Fruit fly (Drosophila melanogaster) whole organism, embryonic: ENCODE results near the gene mRpL32.

Experiments
- Atf3 ChIP-seq: fragments of 200-800 bp; sonication (Bioruptor generic); optimal IDR thresholded peaks from 3 replicates; lab custom pipeline; 2016; ENCODE audit warnings: missing biosample characterization, missing genetic modification characterization
- CG10274 ChIP-seq: fragments of 200-800 bp; sonication (Bioruptor generic); optimal IDR thresholded peaks from 3 replicates; lab custom pipeline; 2017; ENCODE audit warnings: missing biosample characterization, mild to moderate bottlenecking, missing genetic modification characterization
- CG10462 ChIP-seq: fragments of 200-800 bp; sonication (Bioruptor generic); optimal IDR thresholded peaks from 2 replicates; lab custom pipeline; 2016; ENCODE audit warnings: missing biosample characterization, missing genetic modification characterization
- CG10565 ChIP-seq: fragments of 200-800 bp; sonication (Bioruptor generic); optimal IDR thresholded peaks from 3 replicates; lab custom pipeline; 2016; ENCODE audit warnings: missing biosample characterization, mild to moderate bottlenecking, missing genetic modification characterization
- CG11247 ChIP-seq: fragments of 200-800 bp; sonication (Bioruptor generic); IDR thresholded peaks from 2 replicates; pipeline ENCODE4 v1.3.6; 2022; ENCODE audit warnings: missing biosample characterization, missing genetic modification characterization
- CG11695 ChIP-seq: fragments of 200-800 bp; sonication (Bioruptor generic); IDR thresholded peaks from 3 replicates; pipeline ENCODE4 v1.3.6; 2022; ENCODE audit warnings: missing biosample characterization, missing genetic modification characterization
- CG12104 ChIP-seq: fragments of 200-800 bp; sonication (Bioruptor generic); optimal IDR thresholded peaks from 3 replicates; lab custom pipeline; 2016; ENCODE audit warnings: missing biosample characterization, missing genetic modification characterization
- CG12236 ChIP-seq: fragments of 200-800 bp; sonication (Bioruptor generic); optimal IDR thresholded peaks from 2 replicates; lab custom pipeline; 2016; ENCODE audit warnings: missing biosample characterization, missing genetic modification characterization
- CG12391 ChIP-seq: fragments of 200-800 bp; sonication (Bioruptor generic); optimal IDR thresholded peaks from 3 replicates; lab custom pipeline; 2018; ENCODE audit warnings: missing biosample characterization, mild to moderate bottlenecking, missing genetic modification characterization, moderate library complexity
- CG13123 ChIP-seq: fragments of 200-800 bp; sonication (Bioruptor generic); optimal IDR thresholded peaks from 2 replicates; lab custom pipeline; 2016; ENCODE audit warnings: missing biosample characterization, missing genetic modification characterization
- CG14860 ChIP-seq: fragments of 200-800 bp; sonication (Bioruptor generic); IDR thresholded peaks from 3 replicates; pipeline ENCODE4 v1.3.6; 2022; ENCODE audit warnings: missing biosample characterization, missing genetic modification characterization; ENCODE audit not compliant: partially characterized antibody
- CG15601 ChIP-seq: fragments of 200-800 bp; sonication (Bioruptor generic); optimal IDR thresholded peaks from 3 replicates; lab custom pipeline; 2019; ENCODE audit warnings: missing biosample characterization, mild to moderate bottlenecking, missing genetic modification characterization, moderate library complexity
- CG16813 ChIP-seq: fragments of 200-800 bp; sonication (Bioruptor generic); IDR thresholded peaks from 3 replicates; pipeline ENCODE4 v1.3.6; 2022; ENCODE audit warnings: missing biosample characterization, missing genetic modification characterization; ENCODE audit not compliant: partially characterized antibody
- CG18011 ChIP-seq: fragments of 200-800 bp; sonication (Bioruptor generic); optimal IDR thresholded peaks from 2 replicates; lab custom pipeline; 2017; ENCODE audit warnings: missing biosample characterization, missing genetic modification characterization, mild to moderate bottlenecking, moderate library complexity, missing genotype
- CG18764 ChIP-seq: fragments of 200-800 bp; sonication (Bioruptor generic); optimal IDR thresholded peaks from 3 replicates; lab custom pipeline; 2016; ENCODE audit warnings: missing biosample characterization, missing genetic modification characterization
- CG2875 ChIP-seq: fragments of 200-800 bp; sonication (Bioruptor generic); optimal IDR thresholded peaks from 2 replicates; lab custom pipeline; 2017; ENCODE audit warnings: missing biosample characterization, mild to moderate bottlenecking, missing genetic modification characterization, missing genetic modification reagents
- CG3065 ChIP-seq: fragments of 200-800 bp; sonication (Bioruptor generic); optimal IDR thresholded peaks from 2 replicates; lab custom pipeline; 2016; ENCODE audit warnings: missing biosample characterization, missing genetic modification characterization
- CG32772 ChIP-seq: fragments of 200-800 bp; sonication (Bioruptor generic); IDR thresholded peaks from 2 replicates; pipeline ENCODE4 v1.3.6; 2022; ENCODE audit warnings: missing biosample characterization, missing genetic modification characterization
- CG34422 ChIP-seq: fragments of 200-800 bp; sonication (Bioruptor generic); IDR thresholded peaks from 3 replicates; pipeline ENCODE4 v1.3.6; 2022; ENCODE audit warnings: missing biosample characterization, missing genetic modification characterization
- CG3726 ChIP-seq: fragments of 200-800 bp; sonication (Bioruptor generic); IDR thresholded peaks from 3 replicates; pipeline ENCODE4, ENCODE4 v1.3.6; 2022; ENCODE audit warnings: missing biosample characterization, missing genetic modification characterization
- CG7786 ChIP-seq: fragments of 200-800 bp; sonication (Bioruptor generic); optimal IDR thresholded peaks from 2 replicates; lab custom pipeline; 2016; ENCODE audit warnings: missing biosample characterization, missing genetic modification characterization
- CG7963 ChIP-seq: fragments of 200-800 bp; sonication (Bioruptor generic); IDR thresholded peaks from 3 replicates; pipeline ENCODE4 v1.3.6; 2022; ENCODE audit warnings: missing biosample characterization, missing genetic modification characterization; ENCODE audit not compliant: partially characterized antibody
- CG9437 ChIP-seq: fragments of 200-800 bp; sonication (Bioruptor generic); optimal IDR thresholded peaks from 2 replicates; lab custom pipeline; 2018; ENCODE audit warnings: missing biosample characterization, mild to moderate bottlenecking, missing genetic modification characterization
- CG9817 ChIP-seq: fragments of 200-800 bp; sonication (Bioruptor generic); optimal IDR thresholded peaks from 2 replicates; lab custom pipeline; 2018; ENCODE audit warnings: missing biosample characterization, mild to moderate bottlenecking, missing genetic modification characterization, moderate library complexity
- CG9876 ChIP-seq: fragments of 200-800 bp; sonication (Bioruptor generic); optimal IDR thresholded peaks from 2 replicates; lab custom pipeline; 2016; ENCODE audit warnings: missing biosample characterization, missing genetic modification characterization
- CTCF ChIP-seq: fragments of 200-800 bp; sonication (Bioruptor generic); optimal IDR thresholded peaks from 2 replicates; lab custom pipeline; 2017; ENCODE audit warnings: missing biosample characterization, mild to moderate bottlenecking, missing genetic modification characterization, moderate library complexity
- Camta ChIP-seq: fragments of 200-800 bp; sonication (Bioruptor generic); optimal IDR thresholded peaks from 2 replicates; lab custom pipeline; 2016; ENCODE audit warnings: missing biosample characterization, missing genetic modification characterization
- Doc2 ChIP-seq: fragments of 200-800 bp; sonication (Bioruptor generic); IDR thresholded peaks from 2 replicates; pipeline ENCODE4 v1.3.6; 2022; ENCODE audit warnings: missing biosample characterization, missing genetic modification characterization
- Drgx ChIP-seq: fragments of 200-800 bp; sonication (Bioruptor generic); IDR thresholded peaks from 2 replicates; pipeline ENCODE4 v1.3.6; 2022; ENCODE audit warnings: missing biosample characterization, missing genetic modification characterization
- Gsc ChIP-seq: fragments of 200-800 bp; sonication (Bioruptor generic); IDR thresholded peaks from 2 replicates; pipeline ENCODE4 v1.3.6; 2022; ENCODE audit warnings: missing biosample characterization, missing genetic modification characterization
- Hr51 ChIP-seq, 2 experiments: fragments of 200-800 bp; sonication (Bioruptor generic); optimal IDR thresholded peaks; 2 replicates in 1 of 2; 3 replicates in 1 of 2; lab custom pipeline; 2016 to 2018; ENCODE audit warnings: missing biosample characterization in 2 of 2, missing genetic modification characterization in 2 of 2, mild to moderate bottlenecking in 1 of 2, moderate library complexity in 1 of 2
- Lim3 ChIP-seq: fragments of 200-800 bp; sonication (Bioruptor generic); IDR thresholded peaks from 2 replicates; pipeline ENCODE4 v1.3.6; 2022; ENCODE audit warnings: missing biosample characterization, missing genetic modification characterization
- Mrtf ChIP-seq: fragments of 200-800 bp; sonication (Bioruptor generic); IDR thresholded peaks from 3 replicates; pipeline ENCODE4 v1.3.6; 2022; ENCODE audit warnings: missing biosample characterization, missing genetic modification characterization
- Rfx ChIP-seq: fragments of 200-800 bp; sonication (Bioruptor generic); IDR thresholded peaks from 2 replicates; pipeline ENCODE4 v1.3.6; 2022; ENCODE audit warnings: missing biosample characterization, missing genetic modification characterization
- Tbp ChIP-seq: fragments of >200 bp; optimal IDR thresholded peaks from 2 replicates; lab custom pipeline; 2018; ENCODE audit warnings: missing biosample characterization, missing genetic modification characterization
- cad ChIP-seq: fragments of >200 bp; optimal IDR thresholded peaks from 2 replicates; lab custom pipeline; 2017; ENCODE audit warnings: missing biosample characterization, missing genetic modification characterization
- dmrt99B ChIP-seq: fragments of 200-800 bp; sonication (Bioruptor generic); optimal IDR thresholded peaks from 2 replicates; lab custom pipeline; 2018; ENCODE audit warnings: missing biosample characterization, mild to moderate bottlenecking, missing genetic modification characterization, moderate library complexity
- her ChIP-seq: fragments of 200-800 bp; sonication (Bioruptor generic); optimal IDR thresholded peaks from 2 replicates; lab custom pipeline; 2016; ENCODE audit warnings: missing biosample characterization, missing genetic modification characterization
- jigr1 ChIP-seq: fragments of 200-800 bp; sonication (Bioruptor generic); IDR thresholded peaks from 3 replicates; pipeline ENCODE4 v1.3.6; 2022; ENCODE audit warnings: missing biosample characterization, missing genetic modification characterization
- kah ChIP-seq: fragments of 200-800 bp; sonication (Bioruptor generic); optimal IDR thresholded peaks from 2 replicates; lab custom pipeline; 2018; ENCODE audit warnings: missing biosample characterization, mild to moderate bottlenecking, missing genetic modification characterization
- kay ChIP-seq: fragments of 200-800 bp; sonication (Bioruptor generic); optimal IDR thresholded peaks from 2 replicates; lab custom pipeline; 2016; ENCODE audit warnings: missing biosample characterization, missing genetic modification characterization
- mirr ChIP-seq: fragments of 200-800 bp; sonication (Bioruptor generic); optimal IDR thresholded peaks from 3 replicates; lab custom pipeline; 2018; ENCODE audit warnings: missing biosample characterization, mild to moderate bottlenecking, missing genetic modification characterization
- pzg ChIP-seq: fragments of 200-800 bp; sonication (Bioruptor generic); optimal IDR thresholded peaks from 3 replicates; lab custom pipeline; 2018; ENCODE audit warnings: missing biosample characterization, mild to moderate bottlenecking, missing genetic modification characterization, moderate library complexity
- ro ChIP-seq: fragments of 200-800 bp; sonication (Bioruptor generic); IDR thresholded peaks from 2 replicates; pipeline ENCODE4 v1.3.6; 2022; ENCODE audit warnings: missing biosample characterization, missing genetic modification characterization
- run ChIP-seq: fragments of 200-800 bp; sonication (Bioruptor generic); optimal IDR thresholded peaks from 3 replicates; lab custom pipeline; 2018; ENCODE audit warnings: missing biosample characterization, mild to moderate bottlenecking, missing genetic modification characterization
- sim ChIP-seq: fragments of 200-800 bp; sonication (Bioruptor generic); IDR thresholded peaks from 2 replicates; pipeline ENCODE4 v1.3.6; 2022; ENCODE audit warnings: missing biosample characterization, missing genetic modification characterization
- sna ChIP-seq: fragments of 200-800 bp; sonication (Bioruptor generic); IDR thresholded peaks from 2 replicates; pipeline ENCODE4 v1.3.6; 2022; ENCODE audit warnings: missing biosample characterization, missing genetic modification characterization; ENCODE audit not compliant: partially characterized antibody
- so ChIP-seq: fragments of 200-800 bp; sonication (Bioruptor generic); IDR thresholded peaks from 3 replicates; pipeline ENCODE4 v1.3.6; 2022; ENCODE audit warnings: missing biosample characterization, missing genetic modification characterization
- tll ChIP-seq, 2 experiments: fragments of 200-800 bp in 1 of 2; fragments of >200 bp in 1 of 2; sonication (Bioruptor generic) in 1 of 2; optimal IDR thresholded peaks; 2 replicates each; lab custom pipeline; 2017 to 2019; ENCODE audit warnings: missing biosample characterization in 2 of 2, missing genetic modification characterization in 2 of 2, mild to moderate bottlenecking in 1 of 2, moderate library complexity in 1 of 2
- zfh2 ChIP-seq: fragments of 200-800 bp; sonication (Bioruptor generic); optimal IDR thresholded peaks from 2 replicates; lab custom pipeline; 2016; ENCODE audit warnings: missing biosample characterization, missing genetic modification characterization

The mRpL32 gene

dm6 chr3R:31270783-31271427, 18.2 kb downstream of the mRpL32 start (continued):
- TF ChIP-seq Camta (GFP tag; lab: Kevin White, UChicago) (no peak), CTCF (GFP tag; lab: Kevin White, UChicago) (peak; percentile 6), kay (GFP tag; lab: Kevin White, UChicago) (peak; percentile 26), zfh2 (GFP tag; lab: Kevin White, UChicago) (no peak), Hr51 (GFP tag; optimal IDR thresholded peaks at IDR 0.05; lab: Kevin White, UChicago) (peak in 1 of 2 experiments; percentile 34), dmrt99B (tag; lab: Kevin White, UChicago) (peak; percentile 21), CG12236 (no peak), CG12391 (tag; lab: Kevin White, UChicago) (no peak), CG11695 (GFP tag; lab: Robert Waterston, UW) (no peak)
- TF ChIP-seq, all 482 proteins: peak for 25

dm6 chr3R:31285791-31286190, 33.1 kb downstream of the mRpL32 start:
- TF ChIP-seq CG2875 (GFP tag; lab: Kevin White, UChicago) (no peak), Doc2 (GFP tag; lab: Robert Waterston, UW) (no peak), sim (GFP tag; lab: Robert Waterston, UW) (no peak), CG16813 (no peak), CG9876 (no peak), CG10565 (no peak), CG11247 (GFP tag; lab: Robert Waterston, UW) (no peak), CG9817 (no peak), CG3065 (GFP tag; lab: Kevin White, UChicago) (no peak), Gsc (GFP tag; lab: Robert Waterston, UW) (no peak), CG18764 (no peak), CG18011 (GFP tag; lab: Kevin White, UChicago) (no peak), CG13123 (GFP tag; lab: Kevin White, UChicago) (no peak), sna (GFP tag; lab: Robert Waterston, UW) (no peak), CG7786 (GFP tag; lab: Kevin White, UChicago) (no peak), tll (GFP tag; optimal IDR thresholded peaks at IDR 0.05; lab: Kevin White, UChicago) (no peak), Rfx (no peak), CG10462 (no peak), CG10274 (no peak)

dm6 chr3R:31287522-31287921, 34.9 kb downstream of the mRpL32 start:
- TF ChIP-seq Lim3 (GFP tag; lab: Robert Waterston, UW) (no peak), ro (GFP tag; lab: Robert Waterston, UW) (no peak), her (no peak), Drgx (peak; percentile 36; the same call in 1 of the 2 replicates), Gsc (GFP tag; lab: Robert Waterston, UW) (no peak), CG12104 (GFP tag; lab: Kevin White, UChicago) (no peak), mirr (GFP tag; lab: Kevin White, UChicago) (peak; percentile 13), CG32772 (GFP tag; lab: Robert Waterston, UW) (no peak), CG15601 (tag; lab: Kevin White, UChicago) (peak; percentile 63), CG3726 (GFP tag; lab: Robert Waterston, UW) (no peak), kah (GFP tag; lab: Kevin White, UChicago) (no peak), CG34422 (no peak), CG14860 (GFP tag; lab: Robert Waterston, UW) (no peak), CG7963 (GFP tag; lab: Robert Waterston, UW) (no peak), cad (no peak), Atf3 (GFP tag; lab: Kevin White, UChicago) (no peak), pzg (GFP tag; lab: Kevin White, UChicago) (no peak), jigr1 (GFP tag; lab: Robert Waterston, UW) (no peak), CTCF (GFP tag; lab: Kevin White, UChicago) (no peak), Mrtf (GFP tag; lab: Robert Waterston, UW) (no peak), run (tag; lab: Kevin White, UChicago) (no peak), so (GFP tag; lab: Robert Waterston, UW) (no peak), CG9437 (GFP tag; lab: Kevin White, UChicago) (no peak), Tbp (no peak)
